Fruit fly (Drosophila melanogaster) whole organism, embryonic: ENCODE data around the gene frj.
A peak's percentile ranks its signal among the peaks of the same experiment; 100 is the strongest.

Experiments used
- Atf3 ChIP-seq: fragments of 200-800 bp; sonication (Bioruptor generic); optimal IDR thresholded peaks from 3 replicates; lab custom pipeline; 2016; ENCODE audit warnings: missing biosample characterization, missing genetic modification characterization
- Blimp-1 ChIP-seq: fragments of 200-800 bp; sonication (Bioruptor generic); optimal IDR thresholded peaks from 3 replicates; lab custom pipeline; 2018; ENCODE audit warnings: missing biosample characterization, missing genetic modification characterization, mild to moderate bottlenecking, moderate library complexity, missing genetic modification reagents
- CG10543 ChIP-seq: fragments of 200-800 bp; sonication (Bioruptor generic); optimal IDR thresholded peaks from 3 replicates; lab custom pipeline; 2017; ENCODE audit warnings: missing biosample characterization, mild to moderate bottlenecking, missing genetic modification characterization, moderate library complexity
- CG11560 ChIP-seq: fragments of 200-800 bp; sonication (Bioruptor generic); IDR thresholded peaks from 3 replicates; pipeline ENCODE4 v1.3.6; 2022; ENCODE audit warnings: missing biosample characterization, missing genetic modification characterization
- CG12299 ChIP-seq: fragments of 200-800 bp; sonication (Bioruptor generic); optimal IDR thresholded peaks from 2 replicates; lab custom pipeline; 2018; ENCODE audit warnings: missing biosample characterization, mild to moderate bottlenecking, missing genetic modification characterization
- CG14710 ChIP-seq: fragments of 200-800 bp; sonication (Bioruptor generic); optimal IDR thresholded peaks from 3 replicates; lab custom pipeline; 2019; ENCODE audit warnings: missing biosample characterization, mild to moderate bottlenecking, missing genetic modification characterization, moderate library complexity
- CG16815 ChIP-seq: fragments of 200-800 bp; sonication (Bioruptor generic); optimal IDR thresholded peaks from 3 replicates; lab custom pipeline; 2017; ENCODE audit warnings: missing biosample characterization, mild to moderate bottlenecking, missing genetic modification characterization
- CG2875 ChIP-seq: fragments of 200-800 bp; sonication (Bioruptor generic); optimal IDR thresholded peaks from 2 replicates; lab custom pipeline; 2017; ENCODE audit warnings: missing biosample characterization, mild to moderate bottlenecking, missing genetic modification characterization, missing genetic modification reagents
- CG32532 ChIP-seq: fragments of 200-800 bp; sonication (Bioruptor generic); IDR thresholded peaks from 2 replicates; pipeline ENCODE4 v1.3.6; 2022; ENCODE audit warnings: missing biosample characterization, missing genetic modification characterization
- CG4328 ChIP-seq: fragments of 200-800 bp; sonication (Bioruptor generic); optimal IDR thresholded peaks from 3 replicates; lab custom pipeline; 2017; ENCODE audit warnings: missing biosample characterization, missing genetic modification reagents, missing genetic modification characterization
- CG6813 ChIP-seq: fragments of 200-800 bp; sonication (Bioruptor generic); optimal IDR thresholded peaks from 2 replicates; lab custom pipeline; 2017; ENCODE audit warnings: missing biosample characterization, missing genetic modification characterization, mild to moderate bottlenecking, moderate library complexity, missing genetic modification reagents
- CG7556 ChIP-seq: fragments of 200-800 bp; sonication (Bioruptor generic); optimal IDR thresholded peaks from 2 replicates; lab custom pipeline; 2017; ENCODE audit warnings: missing biosample characterization, mild to moderate bottlenecking, missing genetic modification characterization
- CG7839 ChIP-seq: fragments of 200-800 bp; sonication (Bioruptor generic); optimal IDR thresholded peaks from 3 replicates; lab custom pipeline; 2018; ENCODE audit warnings: missing biosample characterization, mild to moderate bottlenecking, missing genetic modification characterization, moderate library complexity
- CG7987 ChIP-seq: fragments of 200-800 bp; sonication (Bioruptor generic); optimal IDR thresholded peaks from 2 replicates; lab custom pipeline; 2018; ENCODE audit warnings: missing biosample characterization, mild to moderate bottlenecking, missing genetic modification characterization, moderate library complexity
- CG8359 ChIP-seq: fragments of 200-800 bp; sonication (Bioruptor generic); optimal IDR thresholded peaks from 2 replicates; lab custom pipeline; 2017; ENCODE audit warnings: missing biosample characterization, mild to moderate bottlenecking, missing genetic modification characterization, borderline replicate concordance
- D ChIP-seq, 2 experiments: fragments of 200-800 bp in 1 of 2; fragments of >200 bp in 1 of 2; sonication (Bioruptor generic) in 1 of 2; optimal IDR thresholded peaks; 2 replicates in 1 of 2; 3 replicates in 1 of 2; lab custom pipeline; 2017; ENCODE audit warnings: mild to moderate bottlenecking in 1 of 2, missing biosample characterization in 1 of 2, missing genetic modification characterization in 1 of 2, missing genetic modification reagents in 1 of 2
- Dip2 ChIP-seq: fragments of 200-800 bp; sonication (Bioruptor generic); IDR thresholded peaks from 2 replicates; pipeline ENCODE4 v1.3.6; 2022; ENCODE audit warnings: missing biosample characterization, missing genetic modification characterization
- Dll ChIP-seq: fragments of 200-800 bp; sonication (Bioruptor generic); IDR thresholded peaks from 4 replicates; pipeline ENCODE4 v1.3.6; 2022; ENCODE audit warnings: missing biosample characterization, missing genetic modification characterization; ENCODE audit not compliant: partially characterized antibody
- Dp ChIP-seq: fragments of 200-800 bp; sonication (Bioruptor generic); optimal IDR thresholded peaks from 2 replicates; lab custom pipeline; 2018; ENCODE audit warnings: missing biosample characterization, mild to moderate bottlenecking, missing genetic modification characterization, moderate library complexity
- Dref ChIP-seq: fragments of 200-800 bp; sonication (Bioruptor generic); IDR thresholded peaks from 2 replicates; pipeline ENCODE4 v1.3.6; 2022; ENCODE audit warnings: missing biosample characterization, missing genetic modification characterization
- ERR ChIP-seq: fragments of 200-800 bp; sonication (Bioruptor generic); optimal IDR thresholded peaks from 2 replicates; lab custom pipeline; 2016; ENCODE audit warnings: missing biosample characterization, missing genetic modification characterization
- HLH3B ChIP-seq: fragments of 200-800 bp; sonication (Bioruptor generic); IDR thresholded peaks from 2 replicates; pipeline ENCODE4 v1.3.6; 2022; ENCODE audit warnings: missing biosample characterization, missing genetic modification characterization
- Rfx ChIP-seq: fragments of 200-800 bp; sonication (Bioruptor generic); IDR thresholded peaks from 2 replicates; pipeline ENCODE4 v1.3.6; 2022; ENCODE audit warnings: missing biosample characterization, missing genetic modification characterization
- Sry-β ChIP-seq: fragments of 200-800 bp; sonication (Bioruptor generic); optimal IDR thresholded peaks from 2 replicates; lab custom pipeline; 2018; ENCODE audit warnings: missing biosample characterization, mild to moderate bottlenecking, missing genetic modification characterization, moderate library complexity
- Trl ChIP-seq, 3 experiments: fragments of >200 bp in 2 of 3; fragments of 200-800 bp in 1 of 3; sonication (Bioruptor generic) in 1 of 3; optimal IDR thresholded peaks; 2 replicates in 1 of 3; 3 replicates in 2 of 3; lab custom pipeline; 2016 to 2017; ENCODE audit warnings: missing biosample characterization in 1 of 3, missing genetic modification characterization in 1 of 3
- Usf ChIP-seq: fragments of 200-800 bp; sonication (Bioruptor generic); optimal IDR thresholded peaks from 2 replicates; lab custom pipeline; 2017; ENCODE audit warnings: missing genotype, missing biosample characterization, missing genetic modification characterization
- ato ChIP-seq: fragments of 200-800 bp; sonication (Bioruptor generic); IDR thresholded peaks from 2 replicates; pipeline ENCODE4 v1.3.6; 2022; ENCODE audit warnings: missing biosample characterization, missing genetic modification characterization; ENCODE audit not compliant: partially characterized antibody
- danr ChIP-seq: fragments of 200-800 bp; sonication (Bioruptor generic); IDR thresholded peaks from 2 replicates; pipeline ENCODE4 v1.3.6; 2022; ENCODE audit warnings: missing biosample characterization, missing genetic modification characterization
- dysf ChIP-seq: fragments of 200-800 bp; sonication (Bioruptor generic); IDR thresholded peaks from 3 replicates; pipeline ENCODE4 v1.3.6; 2022; ENCODE audit warnings: missing biosample characterization, missing genetic modification characterization
- gro ChIP-seq: fragments of 200-800 bp; sonication (Bioruptor generic); optimal IDR thresholded peaks from 2 replicates; lab custom pipeline; 2016; ENCODE audit warnings: missing biosample characterization, missing genetic modification characterization
- hbn ChIP-seq: fragments of 200-800 bp; sonication (Bioruptor generic); IDR thresholded peaks from 2 replicates; pipeline ENCODE4 v1.3.6; 2022; ENCODE audit warnings: missing biosample characterization, missing genetic modification characterization; ENCODE audit not compliant: partially characterized antibody
- lmd ChIP-seq: fragments of 200-800 bp; sonication (Bioruptor generic); IDR thresholded peaks from 2 replicates; pipeline ENCODE4 v1.3.6; 2022; ENCODE audit warnings: missing biosample characterization, missing genetic modification characterization
- nerfin-1 ChIP-seq: fragments of 200-800 bp; sonication (Bioruptor generic); optimal IDR thresholded peaks from 3 replicates; lab custom pipeline; 2019; ENCODE audit warnings: missing biosample characterization, mild to moderate bottlenecking, missing genetic modification characterization, moderate library complexity
- otp ChIP-seq: fragments of 200-800 bp; sonication (Bioruptor generic); IDR thresholded peaks from 3 replicates; pipeline ENCODE4, ENCODE4 v1.3.6; 2022; ENCODE audit warnings: missing biosample characterization, missing genetic modification characterization
- pb ChIP-seq: fragments of 200-800 bp; sonication (Bioruptor generic); optimal IDR thresholded peaks from 3 replicates; lab custom pipeline; 2016; ENCODE audit warnings: missing biosample characterization, missing genetic modification characterization
- pho ChIP-seq: fragments of 200-800 bp; sonication (Bioruptor generic); optimal IDR thresholded peaks from 2 replicates; lab custom pipeline; 2016; ENCODE audit warnings: missing biosample characterization, missing genetic modification characterization
- seq ChIP-seq: fragments of 200-800 bp; sonication (Bioruptor generic); IDR thresholded peaks from 2 replicates; pipeline ENCODE4 v1.3.6; 2022; ENCODE audit warnings: missing biosample characterization, missing genetic modification characterization
- sim ChIP-seq: fragments of 200-800 bp; sonication (Bioruptor generic); IDR thresholded peaks from 2 replicates; pipeline ENCODE4 v1.3.6; 2022; ENCODE audit warnings: missing biosample characterization, missing genetic modification characterization
- sqz ChIP-seq: fragments of 200-800 bp; sonication (Bioruptor generic); optimal IDR thresholded peaks from 3 replicates; lab custom pipeline; 2018; ENCODE audit warnings: missing biosample characterization, mild to moderate bottlenecking, missing genetic modification characterization
- stwl ChIP-seq: fragments of 200-800 bp; sonication (Bioruptor generic); optimal IDR thresholded peaks from 3 replicates; lab custom pipeline; 2018; ENCODE audit warnings: missing biosample characterization, mild to moderate bottlenecking, missing genetic modification characterization, moderate library complexity
- tin ChIP-seq: fragments of 200-800 bp; sonication (Bioruptor generic); optimal IDR thresholded peaks from 3 replicates; lab custom pipeline; 2016; ENCODE audit warnings: missing biosample characterization, missing genetic modification characterization
- toy ChIP-seq: fragments of 200-800 bp; sonication (Bioruptor generic); IDR thresholded peaks from 2 replicates; pipeline ENCODE4 v1.3.6; 2022; ENCODE audit warnings: missing biosample characterization, missing genetic modification characterization
- trh ChIP-seq: fragments of 200-800 bp; sonication (Bioruptor generic); optimal IDR thresholded peaks from 2 replicates; lab custom pipeline; 2016; ENCODE audit warnings: missing biosample characterization, missing genetic modification characterization
- wek ChIP-seq: fragments of 200-800 bp; sonication (Bioruptor generic); optimal IDR thresholded peaks from 3 replicates; lab custom pipeline; 2018; ENCODE audit warnings: missing biosample characterization, mild to moderate bottlenecking, missing genetic modification characterization, moderate library complexity
- zen2 ChIP-seq: fragments of 200-800 bp; sonication (Bioruptor generic); IDR thresholded peaks from 3 replicates; pipeline ENCODE4 v1.3.6; 2022; ENCODE audit warnings: missing biosample characterization, missing genetic modification characterization; ENCODE audit not compliant: partially characterized antibody
- zfh2 ChIP-seq: fragments of 200-800 bp; sonication (Bioruptor generic); optimal IDR thresholded peaks from 2 replicates; lab custom pipeline; 2016; ENCODE audit warnings: missing biosample characterization, missing genetic modification characterization

The frj gene

dm6 chr2L:6473076-6474037 is 17.5 kb downstream of the frj start, which contains the start of gene mmy (continued):
- no peak for TF ChIP-seq zen2 (GFP tag; lab: Robert Waterston, UW)
- peak; percentile 40; the same call in 1 of the 2 replicates for TF ChIP-seq Rfx (GFP tag; lab: Robert Waterston, UW)
- no peak for TF ChIP-seq Usf (GFP tag; lab: Kevin White, UChicago)
- no peak for TF ChIP-seq CG16815
- peak; percentile 9; the same call in 1 of the 3 replicates for TF ChIP-seq otp (GFP tag; lab: Robert Waterston, UW)
- TF ChIP-seq CG10543 (GFP tag; lab: Kevin White, UChicago) = peak; percentile 94
- peak; percentile 34; the same call in 1 of the 2 replicates for TF ChIP-seq HLH3B (GFP tag; lab: Robert Waterston, UW)
- TF ChIP-seq dysf = peak; percentile 70
- TF ChIP-seq gro (GFP tag; lab: Kevin White, UChicago) = peak; percentile 64
- TF ChIP-seq CG11560 (tag; lab: Robert Waterston, UW) = no peak
- TF ChIP-seq CG7839 (tag; lab: Kevin White, UChicago) = peak; percentile 74
- 0 out of 2 replicates have a peak, but pooled peaks have one; percentile 19 for TF ChIP-seq hbn (GFP tag; lab: Robert Waterston, UW)
- TF ChIP-seq Dll (GFP tag; lab: Robert Waterston, UW) = peak; percentile 52; the same call in 1 of the 4 replicates
- peak; percentile 37 for TF ChIP-seq CG7987 (GFP tag; lab: Kevin White, UChicago)
- peak; percentile 33 for TF ChIP-seq CG14710 (tag; lab: Kevin White, UChicago)
- TF ChIP-seq danr (GFP tag; lab: Robert Waterston, UW) = no peak
- peak; percentile 98 for TF ChIP-seq sqz
- peak; percentile 58 for TF ChIP-seq CG7556 (GFP tag; lab: Kevin White, UChicago)
- peak; percentile 43 for TF ChIP-seq CG12299 (tag; lab: Kevin White, UChicago)
- TF ChIP-seq nerfin-1 (tag; lab: Kevin White, UChicago) = peak; percentile 34
- TF ChIP-seq Blimp-1 (GFP tag; lab: Kevin White, UChicago) = peak; percentile 43
- peak; percentile 38 for TF ChIP-seq Sry-β
- TF ChIP-seq pho (GFP tag; lab: Kevin White, UChicago) = peak; percentile 31
- peak; percentile 76 for TF ChIP-seq Dref (GFP tag; lab: Robert Waterston, UW)
- TF ChIP-seq CG32532 (GFP tag; lab: Robert Waterston, UW) = peak; percentile 47
- TF ChIP-seq pb (GFP tag; lab: Kevin White, UChicago) = no peak
- TF ChIP-seq CG2875 (GFP tag; lab: Kevin White, UChicago) = no peak
- peak; percentile 49 for TF ChIP-seq lmd (GFP tag; lab: Robert Waterston, UW)
- TF ChIP-seq Trl (optimal IDR thresholded peaks at IDR 0.05; lab: Kevin White, UChicago) = no peak
- TF ChIP-seq Trl (GFP tag; optimal IDR thresholded peaks at IDR 0.05; lab: Kevin White, UChicago) = peak; percentile 13
- TF ChIP-seq ato (GFP tag; lab: Robert Waterston, UW) = peak; percentile 34; the same call in 1 of the 2 replicates
- no peak for TF ChIP-seq Atf3 (GFP tag; lab: Kevin White, UChicago)
- TF ChIP-seq trh (GFP tag; lab: Kevin White, UChicago) = no peak
- TF ChIP-seq tin (GFP tag; lab: Kevin White, UChicago) = peak; percentile 3
- peak; percentile 67 for TF ChIP-seq stwl (tag; lab: Kevin White, UChicago)
- TF ChIP-seq wek (GFP tag; lab: Kevin White, UChicago) = peak; percentile 27
- TF ChIP-seq ERR (GFP tag; lab: Kevin White, UChicago) = peak; percentile 50
- peak; percentile 52 for TF ChIP-seq Dp (GFP tag; lab: Kevin White, UChicago)
- no peak for TF ChIP-seq zfh2
- TF ChIP-seq CG4328 (GFP tag; lab: Kevin White, UChicago) = peak; percentile 43
- TF ChIP-seq D (optimal IDR thresholded peaks at IDR 0.05; lab: Kevin White, UChicago) = peak; percentile 94
- TF ChIP-seq D (GFP tag; optimal IDR thresholded peaks at IDR 0.05; lab: Kevin White, UChicago) = peak; percentile 16
- TF ChIP-seq sim (GFP tag; lab: Robert Waterston, UW) = no peak
- peak; percentile 27; the same call in 1 of the 2 replicates for TF ChIP-seq seq (GFP tag; lab: Robert Waterston, UW)
- no peak for TF ChIP-seq Dip2 (GFP tag; lab: Robert Waterston, UW)
- no peak for TF ChIP-seq toy (GFP tag; lab: Robert Waterston, UW)
- TF ChIP-seq CG8359 = no peak
- TF ChIP-seq CG6813 (GFP tag; lab: Kevin White, UChicago) = peak; percentile 22
